Fruit fly (Drosophila melanogaster) S2 (cell line): ENCODE results near the gene CG17202.

ENCODE experiments used
- CG8478 ChIP-seq: fragments of >200 bp; optimal IDR thresholded peaks from 2 replicates; lab custom pipeline; 2018
- CTCF ChIP-seq, 2 experiments: fragments of >200 bp; optimal IDR thresholded peaks; 2 replicates each; lab custom pipeline; 2018

The CG17202 gene

dm6 chr3R:12429120-12429610 lies 6.6 kb downstream of the CG17202 start, which contains the start of the genes CG5641 and CG5245:
Gene CG5641, minus strand, starts transcription at chr3R:12429282.
Gene CG5245, plus strand, starts transcription at chr3R:12429560.
- TF ChIP-seq CTCF (optimal IDR thresholded peaks at IDR 0.05; lab: Kevin White, UChicago) (no peak), CG8478 (lab: Kevin White, UChicago) (no peak)

dm6 chr3R:12431030-12431489 lies 8.5 kb downstream of the CG17202 start, which contains the start of gene Prosalpha2:
Gene Prosalpha2, plus strand, starts transcription at chr3R:12431321.
- TF ChIP-seq CTCF (optimal IDR thresholded peaks at IDR 0.05; lab: Kevin White, UChicago) = no peak
- no peak for TF ChIP-seq CG8478 (lab: Kevin White, UChicago)

dm6 chr3R:12433764-12434163 lies 11.2 kb downstream of the CG17202 start, which contains the start of the genes Aos1 and Srlp:
Gene Aos1, minus strand, starts transcription at chr3R:12433822.
Gene Srlp, plus strand, starts transcription at chr3R:12434098.
- TF ChIP-seq CTCF (optimal IDR thresholded peaks at IDR 0.05; lab: Kevin White, UChicago) = no peak
- TF ChIP-seq CG8478 (lab: Kevin White, UChicago) = no peak

dm6 chr3R:12435948-12436347 lies 13.4 kb downstream of the CG17202 start, which contains the start of gene Desat2:
Gene Desat2, plus strand, starts transcription at chr3R:12436248.
- TF ChIP-seq CG8478 (lab: Kevin White, UChicago) (no peak), CTCF (optimal IDR thresholded peaks at IDR 0.05; lab: Kevin White, UChicago) (no peak)

- TF ChIP-seq CTCF (optimal IDR thresholded peaks at IDR 0.05; lab: Kevin White, UChicago) (no peak), CG8478 (lab: Kevin White, UChicago) (no peak)
Observed at dm6 chr3R:12439039-12439400, 16.5 kb downstream of the CG17202 start, which contains the start of the genes CG17207 and CG46427. Gene CG17207, minus strand, starts transcription at chr3R:12439139. Gene CG46427, minus strand, starts transcription at chr3R:12439139.

dm6 chr3R:12439401-12440143 lies 17.0 kb downstream of the CG17202 start, which contains the start of gene Desat1:
Gene Desat1, plus strand, starts transcription at chr3R:12439600.
- TF ChIP-seq CG8478 (lab: Kevin White, UChicago) (no peak), CTCF (optimal IDR thresholded peaks at IDR 0.05; lab: Kevin White, UChicago) (peak in 1 of 2 experiments; percentile 5)

- TF ChIP-seq CG8478 (lab: Kevin White, UChicago) = no peak
- TF ChIP-seq CTCF (optimal IDR thresholded peaks at IDR 0.05; lab: Kevin White, UChicago) = no peak
Observed at dm6 chr3R:12441008-12441606, 18.5 kb downstream of the CG17202 start.

dm6 chr3R:12442601-12443533 lies 20.3 kb downstream of the CG17202 start:
- TF ChIP-seq CG8478 (lab: Kevin White, UChicago) = no peak
- no peak for TF ChIP-seq CTCF (optimal IDR thresholded peaks at IDR 0.05; lab: Kevin White, UChicago)

dm6 chr3R:12443769-12444168 lies 21.2 kb downstream of the CG17202 start:
- TF ChIP-seq CG8478 (lab: Kevin White, UChicago) = no peak
- no peak for TF ChIP-seq CTCF (optimal IDR thresholded peaks at IDR 0.05; lab: Kevin White, UChicago)

dm6 chr3R:12445468-12445867 lies 22.9 kb downstream of the CG17202 start:
- TF ChIP-seq CTCF (optimal IDR thresholded peaks at IDR 0.05; lab: Kevin White, UChicago) (no peak), CG8478 (lab: Kevin White, UChicago) (no peak)

dm6 chr3R:12447353-12447752 lies 24.8 kb downstream of the CG17202 start, which contains the start of gene vrs:
Gene vrs, plus strand, starts transcription at chr3R:12447653.
- TF ChIP-seq CG8478 (lab: Kevin White, UChicago) = no peak
- TF ChIP-seq CTCF (optimal IDR thresholded peaks at IDR 0.05; lab: Kevin White, UChicago) = no peak

- TF ChIP-seq CG8478 (lab: Kevin White, UChicago) = no peak
- TF ChIP-seq CTCF (optimal IDR thresholded peaks at IDR 0.05; lab: Kevin White, UChicago) = no peak
Observed at dm6 chr3R:12448344-12448743, 25.8 kb downstream of the CG17202 start.

dm6 chr3R:12448889-12449314 lies 26.3 kb downstream of the CG17202 start, which contains the start of gene CG18549:
Gene CG18549, plus strand, starts transcription at chr3R:12449296.
- TF ChIP-seq CG8478 (lab: Kevin White, UChicago) = no peak
- TF ChIP-seq CTCF (optimal IDR thresholded peaks at IDR 0.05; lab: Kevin White, UChicago) = no peak
